Fruit fly (Drosophila melanogaster) whole organism, embryonic: ENCODE measurements around the gene HtrA2.

Source experiments
- Abd-B ChIP-seq: fragments of 200-800 bp; sonication (Bioruptor generic); optimal IDR thresholded peaks from 2 replicates; lab custom pipeline; 2018; ENCODE audit warnings: missing biosample characterization, mild to moderate bottlenecking, missing genetic modification characterization, moderate library complexity
- Atf-2 ChIP-seq: fragments of 200-800 bp; sonication (Bioruptor generic); optimal IDR thresholded peaks from 2 replicates; lab custom pipeline; 2016; ENCODE audit warnings: missing biosample characterization, missing genetic modification characterization
- Atf6 ChIP-seq: fragments of 200-800 bp; sonication (Bioruptor generic); IDR thresholded peaks from 2 replicates; pipeline ENCODE4 v1.3.6; 2022; ENCODE audit warnings: missing biosample characterization, missing genetic modification characterization
- C15 ChIP-seq: fragments of 200-800 bp; sonication (Bioruptor generic); IDR thresholded peaks from 3 replicates; pipeline ENCODE4 v1.3.6; 2022; ENCODE audit warnings: missing biosample characterization, missing genetic modification characterization
- CG10147 ChIP-seq: fragments of 200-800 bp; sonication (Bioruptor generic); optimal IDR thresholded peaks from 2 replicates; lab custom pipeline; 2019; ENCODE audit warnings: missing biosample characterization, mild to moderate bottlenecking, missing genetic modification characterization, moderate library complexity
- CG10462 ChIP-seq: fragments of 200-800 bp; sonication (Bioruptor generic); optimal IDR thresholded peaks from 2 replicates; lab custom pipeline; 2016; ENCODE audit warnings: missing biosample characterization, missing genetic modification characterization
- CG12391 ChIP-seq: fragments of 200-800 bp; sonication (Bioruptor generic); optimal IDR thresholded peaks from 3 replicates; lab custom pipeline; 2018; ENCODE audit warnings: missing biosample characterization, mild to moderate bottlenecking, missing genetic modification characterization, moderate library complexity
- CG13296 ChIP-seq: fragments of 200-800 bp; sonication (Bioruptor generic); optimal IDR thresholded peaks from 3 replicates; lab custom pipeline; 2018; ENCODE audit warnings: missing biosample characterization, mild to moderate bottlenecking, missing genetic modification characterization
- CG1832 ChIP-seq: fragments of 200-800 bp; sonication (Bioruptor generic); optimal IDR thresholded peaks from 2 replicates; lab custom pipeline; 2017; ENCODE audit warnings: missing biosample characterization, mild to moderate bottlenecking, missing genetic modification characterization, inconsistent platforms
- CG18476 ChIP-seq: fragments of 200-800 bp; sonication (Bioruptor generic); optimal IDR thresholded peaks from 2 replicates; lab custom pipeline; 2016; ENCODE audit warnings: missing biosample characterization, mild to moderate bottlenecking, missing genetic modification characterization
- CG18764 ChIP-seq: fragments of 200-800 bp; sonication (Bioruptor generic); optimal IDR thresholded peaks from 3 replicates; lab custom pipeline; 2016; ENCODE audit warnings: missing biosample characterization, missing genetic modification characterization
- CG2129 ChIP-seq: fragments of 200-800 bp; sonication (Bioruptor generic); IDR thresholded peaks from 2 replicates; pipeline ENCODE4 v1.3.6; 2022; ENCODE audit warnings: missing biosample characterization, missing genetic modification characterization; ENCODE audit not compliant: partially characterized antibody
- CG2199 ChIP-seq: fragments of 200-800 bp; sonication (Bioruptor generic); IDR thresholded peaks from 3 replicates; pipeline ENCODE4 v1.3.6; 2022; ENCODE audit warnings: missing biosample characterization, missing genetic modification characterization
- CG2678 ChIP-seq: fragments of 200-800 bp; sonication (Bioruptor generic); optimal IDR thresholded peaks from 3 replicates; lab custom pipeline; 2019; ENCODE audit warnings: missing biosample characterization, mild to moderate bottlenecking, missing genetic modification characterization, moderate library complexity
- CG32767 ChIP-seq: fragments of 200-800 bp; sonication (Bioruptor generic); IDR thresholded peaks from 2 replicates; pipeline ENCODE4 v1.3.6; 2022; ENCODE audit warnings: missing biosample characterization, missing genetic modification characterization
- CG3281 ChIP-seq: fragments of 200-800 bp; sonication (Bioruptor generic); optimal IDR thresholded peaks from 3 replicates; lab custom pipeline; 2017; ENCODE audit warnings: missing biosample characterization, mild to moderate bottlenecking, missing genetic modification characterization
- CG34224 ChIP-seq: fragments of 200-800 bp; sonication (Bioruptor generic); IDR thresholded peaks from 3 replicates; pipeline ENCODE4 v1.3.6; 2022; ENCODE audit warnings: missing biosample characterization, missing genetic modification characterization; ENCODE audit not compliant: partially characterized antibody
- CG34422 ChIP-seq: fragments of 200-800 bp; sonication (Bioruptor generic); IDR thresholded peaks from 3 replicates; pipeline ENCODE4 v1.3.6; 2022; ENCODE audit warnings: missing biosample characterization, missing genetic modification characterization
- CG4424 ChIP-seq: fragments of 200-800 bp; sonication (Bioruptor generic); optimal IDR thresholded peaks from 3 replicates; lab custom pipeline; 2016; ENCODE audit warnings: missing biosample characterization, missing genetic modification characterization
- CG9932 ChIP-seq: fragments of 200-800 bp; sonication (Bioruptor generic); IDR thresholded peaks from 2 replicates; pipeline ENCODE4 v1.3.6; 2022; ENCODE audit warnings: missing biosample characterization, missing genetic modification characterization
- D19A ChIP-seq: fragments of 200-800 bp; optimal IDR thresholded peaks from 3 replicates; lab custom pipeline; 2019; ENCODE audit warnings: missing biosample characterization, mild to moderate bottlenecking, missing genetic modification characterization, moderate library complexity
- Dfd ChIP-seq, 2 experiments: fragments of >200 bp; optimal IDR thresholded peaks; 2 replicates each; lab custom pipeline; 2017; ENCODE audit warnings: missing biosample characterization in 2 of 2, missing genetic modification characterization in 2 of 2
- Doc3 ChIP-seq: fragments of 200-800 bp; sonication (Bioruptor generic); IDR thresholded peaks from 3 replicates; pipeline ENCODE4 v1.3.6; 2022; ENCODE audit warnings: missing biosample characterization, missing genetic modification characterization; ENCODE audit not compliant: partially characterized antibody
- Fer1 ChIP-seq: fragments of 200-800 bp; sonication (Bioruptor generic); optimal IDR thresholded peaks from 2 replicates; lab custom pipeline; 2017; ENCODE audit warnings: missing biosample characterization, mild to moderate bottlenecking, missing genetic modification characterization
- Gug ChIP-seq: fragments of 200-800 bp; sonication (Bioruptor generic); IDR thresholded peaks from 4 replicates; pipeline ENCODE4 v1.3.6; 2022; ENCODE audit warnings: missing biosample characterization, missing genetic modification characterization
- HLH3B ChIP-seq: fragments of 200-800 bp; sonication (Bioruptor generic); IDR thresholded peaks from 2 replicates; pipeline ENCODE4 v1.3.6; 2022; ENCODE audit warnings: missing biosample characterization, missing genetic modification characterization
- NC2α ChIP-seq: fragments of 200-800 bp; sonication (Bioruptor generic); optimal IDR thresholded peaks from 2 replicates; lab custom pipeline; 2016; ENCODE audit warnings: missing biosample characterization, missing genetic modification characterization
- Neu2 ChIP-seq: fragments of 200-800 bp; sonication (Bioruptor generic); optimal IDR thresholded peaks from 3 replicates; lab custom pipeline; 2016; ENCODE audit warnings: missing biosample characterization, missing genetic modification characterization, borderline replicate concordance
- NfI ChIP-seq: fragments of 200-800 bp; sonication (Bioruptor generic); optimal IDR thresholded peaks from 3 replicates; lab custom pipeline; 2018; ENCODE audit warnings: missing biosample characterization, mild to moderate bottlenecking, missing genetic modification characterization, moderate library complexity
- Optix ChIP-seq: fragments of 200-800 bp; sonication (Bioruptor generic); IDR thresholded peaks from 3 replicates; pipeline ENCODE4 v1.3.6; 2022; ENCODE audit warnings: missing biosample characterization, missing genetic modification characterization
- Pdp1 ChIP-seq, 2 experiments: fragments of 200-800 bp; sonication (Bioruptor generic); optimal IDR thresholded peaks; 3 replicates each; lab custom pipeline; 2016; ENCODE audit warnings: missing biosample characterization in 2 of 2, missing genetic modification characterization in 2 of 2, mild to moderate bottlenecking in 1 of 2, moderate library complexity in 1 of 2
- TFAM ChIP-seq: fragments of 200-800 bp; sonication (Bioruptor generic); optimal IDR thresholded peaks from 2 replicates; lab custom pipeline; 2017; ENCODE audit warnings: missing biosample characterization, missing genetic modification characterization, inconsistent platforms
- Xbp1 ChIP-seq: fragments of 200-800 bp; sonication (Bioruptor generic); optimal IDR thresholded peaks from 3 replicates; lab custom pipeline; 2016; ENCODE audit warnings: missing biosample characterization, mild to moderate bottlenecking, missing genetic modification characterization
- az2 ChIP-seq: fragments of 200-800 bp; sonication (Bioruptor generic); optimal IDR thresholded peaks from 3 replicates; lab custom pipeline; 2016; ENCODE audit warnings: missing biosample characterization, missing genetic modification characterization
- crol ChIP-seq: fragments of 200-800 bp; sonication (Bioruptor generic); IDR thresholded peaks from 2 replicates; pipeline ENCODE4 v1.3.6; 2022; ENCODE audit warnings: missing biosample characterization, missing genetic modification characterization
- dm ChIP-seq: fragments of 200-800 bp; sonication (Bioruptor generic); optimal IDR thresholded peaks from 3 replicates; lab custom pipeline; 2016; ENCODE audit warnings: missing biosample characterization, missing genetic modification characterization
- fu2 ChIP-seq: fragments of 200-800 bp; sonication (Bioruptor generic); optimal IDR thresholded peaks from 2 replicates; lab custom pipeline; 2016; ENCODE audit warnings: missing biosample characterization, missing genetic modification characterization
- gt ChIP-seq: fragments of 200-800 bp; sonication (Bioruptor generic); IDR thresholded peaks from 2 replicates; pipeline ENCODE4 v1.3.6; 2022; ENCODE audit warnings: missing biosample characterization, missing genetic modification characterization
- hth ChIP-seq: fragments of >200 bp; optimal IDR thresholded peaks from 2 replicates; lab custom pipeline; 2017; ENCODE audit warnings: inconsistent platforms
- jigr1 ChIP-seq: fragments of 200-800 bp; sonication (Bioruptor generic); IDR thresholded peaks from 3 replicates; pipeline ENCODE4 v1.3.6; 2022; ENCODE audit warnings: missing biosample characterization, missing genetic modification characterization
- lab ChIP-seq: fragments of 200-800 bp; sonication (Bioruptor generic); optimal IDR thresholded peaks from 3 replicates; lab custom pipeline; 2017; ENCODE audit warnings: missing biosample characterization, missing genetic modification characterization, mild to moderate bottlenecking, moderate library complexity, missing genetic modification reagents
- lov ChIP-seq, 2 experiments: fragments of 200-800 bp in 1 of 2; fragments of >200 bp in 1 of 2; sonication (Bioruptor generic) in 1 of 2; IDR thresholded peaks in 1 of 2; optimal IDR thresholded peaks in 1 of 2; 2 replicates in 1 of 2; 3 replicates in 1 of 2; pipeline versions ENCODE4 v1.3.6 to Lab custom; 2017 to 2022; ENCODE audit warnings: missing biosample characterization in 1 of 2, missing genetic modification characterization in 1 of 2
- pb ChIP-seq: fragments of 200-800 bp; sonication (Bioruptor generic); optimal IDR thresholded peaks from 3 replicates; lab custom pipeline; 2016; ENCODE audit warnings: missing biosample characterization, missing genetic modification characterization
- pho ChIP-seq: fragments of 200-800 bp; sonication (Bioruptor generic); optimal IDR thresholded peaks from 2 replicates; lab custom pipeline; 2016; ENCODE audit warnings: missing biosample characterization, missing genetic modification characterization
- pros ChIP-seq: fragments of 200-800 bp; sonication (Bioruptor generic); optimal IDR thresholded peaks from 3 replicates; lab custom pipeline; 2019; ENCODE audit warnings: missing biosample characterization, mild to moderate bottlenecking, missing genetic modification characterization, moderate library complexity
- pum ChIP-seq: fragments of 200-800 bp; sonication (Bioruptor generic); optimal IDR thresholded peaks from 2 replicates; lab custom pipeline; 2016; ENCODE audit warnings: missing biosample characterization, missing genetic modification characterization
- seq ChIP-seq: fragments of 200-800 bp; sonication (Bioruptor generic); IDR thresholded peaks from 2 replicates; pipeline ENCODE4 v1.3.6; 2022; ENCODE audit warnings: missing biosample characterization, missing genetic modification characterization
- tx ChIP-seq: fragments of 200-800 bp; sonication (Bioruptor generic); optimal IDR thresholded peaks from 2 replicates; lab custom pipeline; 2016; ENCODE audit warnings: missing biosample characterization, missing genetic modification characterization
- vnd ChIP-seq: fragments of 200-800 bp; sonication (Bioruptor generic); IDR thresholded peaks from 3 replicates; pipeline ENCODE4 v1.3.6; 2022; ENCODE audit warnings: missing biosample characterization, missing genetic modification characterization; ENCODE audit not compliant: partially characterized antibody
- wor ChIP-seq: fragments of 200-800 bp; sonication (Bioruptor generic); IDR thresholded peaks from 2 replicates; pipeline ENCODE4 v1.3.6; 2022; ENCODE audit warnings: missing biosample characterization, missing genetic modification characterization

The HtrA2 gene

DNA sequence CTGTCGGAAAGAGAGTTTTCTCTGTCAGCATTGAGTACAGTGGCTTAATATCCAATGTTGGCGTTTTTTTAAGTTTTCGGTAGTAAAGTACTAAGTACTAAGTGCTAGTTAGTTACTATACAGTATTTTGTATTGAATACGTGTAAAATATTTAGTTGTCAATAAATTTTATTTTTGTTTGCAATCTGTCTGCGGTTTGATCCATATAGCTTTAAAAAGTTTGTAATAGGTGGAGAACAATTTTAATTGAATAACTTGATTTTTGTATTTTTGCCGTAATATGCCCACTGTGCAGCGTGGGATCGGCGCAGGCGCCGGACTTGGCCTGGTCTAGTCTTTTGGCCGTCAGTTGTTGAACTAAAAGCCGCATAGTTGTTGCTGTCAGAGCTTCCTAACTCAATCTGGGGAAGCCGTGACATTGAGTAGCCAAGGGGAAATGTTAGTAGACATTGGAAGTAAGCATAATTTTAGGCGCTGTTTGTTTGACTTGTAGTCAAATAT, 46.9 kb upstream of the HtrA2 start (continued):
- TF ChIP-seq CG2199 (peak; percentile 78; the same call in 1 of the 3 replicates), D19A (tag; lab: Kevin White, UChicago) (peak; percentile 90), CG10462 (GFP tag; lab: Kevin White, UChicago) (peak; percentile 64), CG2129 (GFP tag; lab: Robert Waterston, UW) (no peak), Atf-2 (GFP tag; lab: Kevin White, UChicago) (peak; percentile 88), TFAM (GFP tag; lab: Kevin White, UChicago) (no peak), Abd-B (GFP tag; lab: Kevin White, UChicago) (peak; percentile 88), jigr1 (peak; percentile 81; the same call in 2 of the 3 replicates), Xbp1 (GFP tag; lab: Kevin White, UChicago) (peak; percentile 90), CG10147 (peak; percentile 94), HLH3B (GFP tag; lab: Robert Waterston, UW) (peak; percentile 91), Dfd (GFP tag; optimal IDR thresholded peaks at IDR 0.05; lab: Kevin White, UChicago) (no peak), seq (GFP tag; lab: Robert Waterston, UW) (peak; percentile 89), lov (optimal IDR thresholded peaks at IDR 0.05; lab: Kevin White, UChicago) (no peak), lov (GFP tag; IDR thresholded peaks at IDR 0.05; lab: Robert Waterston, UW) (peak; percentile 63; the same call in 1 of the 3 replicates), crol (GFP tag; lab: Robert Waterston, UW) (no peak), dm (GFP tag; lab: Kevin White, UChicago) (peak; percentile 79), az2 (GFP tag; lab: Kevin White, UChicago) (peak; percentile 84), wor (GFP tag; lab: Robert Waterston, UW) (peak; percentile 86), CG4424 (GFP tag; lab: Kevin White, UChicago) (peak; percentile 89), Doc3 (GFP tag; lab: Robert Waterston, UW) (no peak), CG18764 (GFP tag; lab: Kevin White, UChicago) (peak; percentile 78), Neu2 (GFP tag; lab: Kevin White, UChicago) (peak; percentile 30), pb (GFP tag; lab: Kevin White, UChicago) (peak; percentile 90), hth (no peak), tx (peak; percentile 87), CG12391 (tag; lab: Kevin White, UChicago) (peak; percentile 93), lab (GFP tag; lab: Kevin White, UChicago) (peak; percentile 96), pum (GFP tag; lab: Kevin White, UChicago) (peak; percentile 79), Optix (GFP tag; lab: Robert Waterston, UW) (no peak; the same call in 2 of the 3 replicates), Pdp1 (GFP tag; optimal IDR thresholded peaks at IDR 0.05; lab: Kevin White, UChicago) (peak; percentile 82), Gug (peak; percentile 65), CG34224 (no peak), Fer1 (GFP tag; lab: Kevin White, UChicago) (peak; percentile 97), pho (GFP tag; lab: Kevin White, UChicago) (peak; percentile 93), Atf6 (GFP tag; lab: Robert Waterston, UW) (peak; percentile 92), CG1832 (GFP tag; lab: Kevin White, UChicago) (no peak), CG2678 (tag; lab: Kevin White, UChicago) (peak; percentile 96), CG32767 (peak; percentile 89), fu2 (GFP tag; lab: Kevin White, UChicago) (peak; percentile 85), NC2α (GFP tag; lab: Kevin White, UChicago) (peak; percentile 69), C15 (GFP tag; lab: Robert Waterston, UW) (peak; percentile 63; the same call in 2 of the 3 replicates), gt (GFP tag; lab: Robert Waterston, UW) (peak; percentile 56; the same call in 1 of the 2 replicates), CG18476 (GFP tag; lab: Kevin White, UChicago) (peak; percentile 89), vnd (GFP tag; lab: Robert Waterston, UW) (no peak), CG9932 (GFP tag; lab: Robert Waterston, UW) (peak; percentile 81), CG13296 (GFP tag; lab: Kevin White, UChicago) (peak; percentile 95), NfI (peak; percentile 94), CG3281 (GFP tag; lab: Kevin White, UChicago) (peak; percentile 96), CG34422 (peak; percentile 80), pros (GFP tag; lab: Kevin White, UChicago) (peak; percentile 39)
